Worm (Caenorhabditis elegans): ENCODE results near the gene T19C3.7.

T19C3.7 gene

DNA sequence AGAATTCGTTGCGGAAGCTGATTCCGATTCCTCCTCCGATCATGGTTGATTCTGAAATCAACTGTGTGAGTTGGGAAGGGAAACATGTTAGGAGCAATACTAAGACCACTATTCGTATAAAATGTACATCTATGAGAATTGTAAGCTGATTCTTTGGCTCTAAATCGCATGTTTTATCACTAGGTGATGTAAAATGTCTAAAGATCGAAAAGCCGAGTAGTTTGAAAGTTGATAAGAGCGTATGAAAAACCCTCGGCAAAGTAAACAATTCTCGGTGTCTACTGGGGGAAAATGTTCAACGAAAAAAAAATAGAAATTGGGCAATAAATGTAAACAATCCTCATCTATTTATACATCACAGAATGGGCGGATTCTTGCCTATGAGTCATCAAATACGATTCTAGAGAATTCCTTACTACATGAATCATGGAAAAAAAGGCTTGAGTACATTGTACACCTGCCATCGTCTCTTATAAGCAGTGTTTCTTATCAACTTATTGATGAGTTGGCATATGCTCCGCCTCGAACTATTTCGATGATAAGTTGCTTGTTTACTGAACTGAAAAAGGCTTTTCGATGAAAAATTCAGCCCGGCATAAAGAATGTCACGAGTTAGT is 35.5 kb downstream of the T19C3.7 start, which contains the start of gene lec-6 (continued):
- TF ChIP-seq ztf-3 (GFP tag; optimal IDR thresholded peaks at IDR 0.05): no peak
- no peak for TF ChIP-seq lag-1 (GFP tag; IDR thresholded peaks at IDR 0.05)
- no peak for TF ChIP-seq F57C9.4 (tag; optimal IDR thresholded peaks at IDR 0.05)
- no peak for TF ChIP-seq Y53G8AR.9 (GFP tag; conservative IDR thresholded peaks at IDR 0.05)
- TF ChIP-seq hmg-20 (GFP tag; IDR thresholded peaks at IDR 0.05): no peak
- no peak for TF ChIP-seq F55B11.4 (tag; optimal IDR thresholded peaks at IDR 0.05; ENCODE audit: borderline replicate concordance, insufficient read depth)
- TF ChIP-seq hlh-12 (tag; optimal IDR thresholded peaks at IDR 0.05): no peak
- TF ChIP-seq Y53F4B.3 (GFP tag; IDR thresholded peaks at IDR 0.05): no peak

ce11 chrIII:599279-599678 is 36.7 kb downstream of the T19C3.7 start:
- TF ChIP-seq let-607 (tag; optimal IDR thresholded peaks at IDR 0.05) (peak in 1 of 2 experiments; percentile 17), ZK185.1 (tag; optimal IDR thresholded peaks at IDR 0.05; ENCODE audit: poor library complexity, severe bottlenecking) (peak; percentile 42), tbp1 (GFP tag; optimal IDR thresholded peaks at IDR 0.05) (no peak), T26A5.8 (tag; optimal IDR thresholded peaks at IDR 0.05) (no peak), ekl-4 (GFP tag; IDR thresholded peaks at IDR 0.05) (0 out of 2 replicates have a peak, but pooled peaks have one; percentile 36), Y53G8AR.9 (GFP tag; conservative IDR thresholded peaks at IDR 0.05) (0 out of 2 replicates have a peak, but pooled peaks have one; percentile 40), cebp-1 (GFP tag; IDR thresholded peaks at IDR 0.05) (no peak), cebp-1 (tag; optimal IDR thresholded peaks at IDR 0.05) (peak; percentile 7), nhr-80 (tag; optimal IDR thresholded peaks at IDR 0.05) (peak; percentile 18)

DNA sequence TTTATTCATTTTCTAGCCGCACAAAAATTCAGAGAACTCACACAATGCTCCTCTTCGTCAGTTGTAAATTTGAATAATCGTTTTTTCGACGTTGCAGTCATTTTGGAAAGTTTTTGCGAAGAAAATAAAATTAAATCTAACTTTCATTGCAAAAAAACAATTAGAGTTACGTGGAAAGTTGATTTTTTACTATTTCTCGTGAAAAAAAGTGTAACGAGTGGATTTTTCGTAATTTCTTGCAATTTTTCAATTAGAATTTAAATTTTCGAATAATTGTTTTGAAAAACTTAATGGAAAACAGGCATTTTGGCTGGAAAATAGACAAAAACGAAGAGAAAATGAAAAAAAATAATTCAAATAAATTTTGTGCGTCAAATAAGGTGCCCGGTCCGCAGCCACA is 37.3 kb downstream of the T19C3.7 start, which contains the start of gene Y55B1AR.2:
Gene Y55B1AR.2, minus strand, starts transcription at position 101 of the 400 bp plus-strand sequence.
- TF ChIP-seq snpc-1.3 (tag; optimal IDR thresholded peaks at IDR 0.05; ENCODE audit: insufficient read depth): no peak
- no peak for TF ChIP-seq lag-1 (GFP tag; IDR thresholded peaks at IDR 0.05)
- no peak for TF ChIP-seq ceh-27 (GFP tag; optimal IDR thresholded peaks at IDR 0.05)
- TF ChIP-seq hsf-1 (GFP tag; IDR thresholded peaks at IDR 0.05): no peak

ce11 chrIII:598168-598567 is 37.8 kb downstream of the T19C3.7 start:
- no peak for TF ChIP-seq ztf-3 (GFP tag; optimal IDR thresholded peaks at IDR 0.05)
- no peak for TF ChIP-seq let-526 (GFP tag; IDR thresholded peaks at IDR 0.05)
- 0 out of 2 replicates have a peak, but pooled peaks have one; percentile 6 for TF ChIP-seq rcor-1 (GFP tag; IDR thresholded peaks at IDR 0.05)
- no peak for TF ChIP-seq B0261.1 (tag; optimal IDR thresholded peaks at IDR 0.05)
- TF ChIP-seq hmg-1.2 (GFP tag; IDR thresholded peaks at IDR 0.05): peak; percentile 96
- TF ChIP-seq hlh-12 (tag; optimal IDR thresholded peaks at IDR 0.05): no peak
- no peak for TF ChIP-seq nhr-179 (tag; optimal IDR thresholded peaks at IDR 0.05)
- 0 out of 2 replicates have a peak, but pooled peaks have one; percentile 9 for TF ChIP-seq madf-3 (GFP tag; IDR thresholded peaks at IDR 0.05)
- TF ChIP-seq zfh-2 (GFP tag; conservative IDR thresholded peaks at IDR 0.05): peak; percentile 93
- TF ChIP-seq ceh-27 (GFP tag; optimal IDR thresholded peaks at IDR 0.05): peak; percentile 35
- TF ChIP-seq cebp-2 (GFP tag; IDR thresholded peaks at IDR 0.05): no peak
- TF ChIP-seq mcd-1 (GFP tag; IDR thresholded peaks at IDR 0.05): peak; percentile 32; the same call in 1 of the 2 replicates
- TF ChIP-seq lin-40 (tag; optimal IDR thresholded peaks at IDR 0.05): peak; percentile 55
- no peak for TF ChIP-seq F55B11.4 (tag; optimal IDR thresholded peaks at IDR 0.05; ENCODE audit: borderline replicate concordance, insufficient read depth)
- TF ChIP-seq snpc-4 (GFP tag; optimal IDR thresholded peaks at IDR 0.05): no peak
- no peak for TF ChIP-seq snpc-4 (tag; optimal IDR thresholded peaks at IDR 0.05)
- peak; percentile 59 for TF ChIP-seq attf-5 (GFP tag; optimal IDR thresholded peaks at IDR 0.05)
- peak; percentile 13 for TF ChIP-seq chd-7 (tag; optimal IDR thresholded peaks at IDR 0.05)
- TF ChIP-seq Y53G8AR.9 (GFP tag; conservative IDR thresholded peaks at IDR 0.05): 0 out of 2 replicates have a peak, but pooled peaks have one; percentile 22
- no peak for TF ChIP-seq lin-26 (GFP tag; IDR thresholded peaks at IDR 0.05)
- TF ChIP-seq ceh-100 (GFP tag; IDR thresholded peaks at IDR 0.05): no peak
- peak; percentile 22 for TF ChIP-seq efl-1 (GFP tag; optimal IDR thresholded peaks at IDR 0.05)
- TF ChIP-seq rec-8 (tag; optimal IDR thresholded peaks at IDR 0.05): no peak
- TF ChIP-seq egrh-3 (GFP tag; IDR thresholded peaks at IDR 0.05): 0 out of 2 replicates have a peak, but pooled peaks have one; percentile 14
- TF ChIP-seq nhr-27 (tag; optimal IDR thresholded peaks at IDR 0.05): no peak
- TF ChIP-seq cebp-1 (GFP tag; IDR thresholded peaks at IDR 0.05): no peak
- TF ChIP-seq cebp-1 (tag; optimal IDR thresholded peaks at IDR 0.05): peak; percentile 60
- TF ChIP-seq sea-2 (GFP tag; IDR thresholded peaks at IDR 0.05): no peak
- peak; percentile 25 for TF ChIP-seq K12H6.12 (tag; optimal IDR thresholded peaks at IDR 0.05)
